Worm (Caenorhabditis elegans): ENCODE results near the gene daf-22.

ce11 chrII:12380888-12381287, 44.6 kb downstream of the daf-22 start:
- no peak for TF ChIP-seq ztf-4 (tag; optimal IDR thresholded peaks at IDR 0.05)
- TF ChIP-seq fkh-2 (tag; optimal IDR thresholded peaks at IDR 0.05) = no peak
- TF ChIP-seq elt-3 (tag; optimal IDR thresholded peaks at IDR 0.05) = no peak
